Fruit fly (Drosophila melanogaster) whole organism, embryonic: Measurements from ENCODE around the gene CG14598.

Source experiments
- Abd-B ChIP-seq: fragments of 200-800 bp; sonication (Bioruptor generic); optimal IDR thresholded peaks from 2 replicates; lab custom pipeline; 2018; ENCODE audit warnings: missing biosample characterization, mild to moderate bottlenecking, missing genetic modification characterization, moderate library complexity
- B-H1 ChIP-seq: fragments of 200-800 bp; sonication (Bioruptor generic); IDR thresholded peaks from 3 replicates; pipeline ENCODE4 v1.3.6; 2022; ENCODE audit warnings: missing biosample characterization, missing genetic modification characterization
- Bdp1 ChIP-seq: fragments of 200-800 bp; sonication (Bioruptor generic); optimal IDR thresholded peaks from 3 replicates; lab custom pipeline; 2016; ENCODE audit warnings: missing biosample characterization, missing genetic modification characterization
- Blimp-1 ChIP-seq: fragments of 200-800 bp; sonication (Bioruptor generic); optimal IDR thresholded peaks from 3 replicates; lab custom pipeline; 2018; ENCODE audit warnings: missing biosample characterization, missing genetic modification characterization, mild to moderate bottlenecking, moderate library complexity, missing genetic modification reagents
- BtbVII ChIP-seq: fragments of 200-800 bp; sonication (Bioruptor generic); optimal IDR thresholded peaks from 3 replicates; lab custom pipeline; 2017; ENCODE audit warnings: missing biosample characterization, mild to moderate bottlenecking, missing genetic modification characterization
- Bteb2 ChIP-seq: fragments of 200-800 bp; sonication (Bioruptor generic); optimal IDR thresholded peaks from 2 replicates; lab custom pipeline; 2016; ENCODE audit warnings: missing biosample characterization, missing genetic modification characterization
- CG10959 ChIP-seq: fragments of 200-800 bp; sonication (Bioruptor generic); IDR thresholded peaks from 2 replicates; pipeline ENCODE4 v1.3.6; 2022; ENCODE audit warnings: missing biosample characterization, missing genetic modification characterization
- CG13775 ChIP-seq: fragments of 200-800 bp; sonication (Bioruptor generic); optimal IDR thresholded peaks from 3 replicates; lab custom pipeline; 2017; ENCODE audit warnings: missing biosample characterization, mild to moderate bottlenecking, missing genetic modification characterization
- CG15073 ChIP-seq: fragments of 200-800 bp; sonication (Bioruptor generic); optimal IDR thresholded peaks from 2 replicates; lab custom pipeline; 2016; ENCODE audit warnings: missing biosample characterization, missing genetic modification characterization
- CG17328 ChIP-seq: fragments of 200-800 bp; sonication (Bioruptor generic); IDR thresholded peaks from 2 replicates; pipeline ENCODE4 v1.3.6; 2022; ENCODE audit warnings: missing biosample characterization, missing genetic modification characterization
- CG17361 ChIP-seq: fragments of 200-800 bp; sonication (Bioruptor generic); IDR thresholded peaks from 3 replicates; pipeline ENCODE4 v1.3.6; 2022; ENCODE audit warnings: missing biosample characterization, missing genetic modification characterization
- CG18476 ChIP-seq: fragments of 200-800 bp; sonication (Bioruptor generic); optimal IDR thresholded peaks from 2 replicates; lab custom pipeline; 2016; ENCODE audit warnings: missing biosample characterization, mild to moderate bottlenecking, missing genetic modification characterization
- CG2199 ChIP-seq: fragments of 200-800 bp; sonication (Bioruptor generic); IDR thresholded peaks from 3 replicates; pipeline ENCODE4 v1.3.6; 2022; ENCODE audit warnings: missing biosample characterization, missing genetic modification characterization
- CG32767 ChIP-seq: fragments of 200-800 bp; sonication (Bioruptor generic); IDR thresholded peaks from 2 replicates; pipeline ENCODE4 v1.3.6; 2022; ENCODE audit warnings: missing biosample characterization, missing genetic modification characterization
- CG32772 ChIP-seq: fragments of 200-800 bp; sonication (Bioruptor generic); IDR thresholded peaks from 2 replicates; pipeline ENCODE4 v1.3.6; 2022; ENCODE audit warnings: missing biosample characterization, missing genetic modification characterization
- CG4360 ChIP-seq: fragments of 200-800 bp; sonication (Bioruptor generic); IDR thresholded peaks from 2 replicates; pipeline ENCODE4 v1.3.6; 2022; ENCODE audit warnings: missing biosample characterization, missing genetic modification characterization
- CG6175 ChIP-seq: fragments of 200-800 bp; sonication (Bioruptor generic); IDR thresholded peaks from 3 replicates; pipeline ENCODE4 v1.3.6; 2022; ENCODE audit warnings: missing biosample characterization, missing genetic modification characterization
- CG9817 ChIP-seq: fragments of 200-800 bp; sonication (Bioruptor generic); optimal IDR thresholded peaks from 2 replicates; lab custom pipeline; 2018; ENCODE audit warnings: missing biosample characterization, mild to moderate bottlenecking, missing genetic modification characterization, moderate library complexity
- CrebB ChIP-seq: fragments of 200-800 bp; sonication (Bioruptor generic); optimal IDR thresholded peaks from 3 replicates; lab custom pipeline; 2018; ENCODE audit warnings: missing biosample characterization, mild to moderate bottlenecking, missing genetic modification characterization
- D19B ChIP-seq: fragments of 200-800 bp; sonication (Bioruptor generic); optimal IDR thresholded peaks from 2 replicates; lab custom pipeline; 2017; ENCODE audit warnings: missing biosample characterization, mild to moderate bottlenecking, missing genetic modification characterization
- Dip3 ChIP-seq: fragments of 200-800 bp; sonication (Bioruptor generic); optimal IDR thresholded peaks from 3 replicates; lab custom pipeline; 2016; ENCODE audit warnings: missing biosample characterization, missing genetic modification characterization
- Ets97D ChIP-seq: fragments of 200-800 bp; sonication (Bioruptor generic); optimal IDR thresholded peaks from 3 replicates; lab custom pipeline; 2016; ENCODE audit warnings: missing biosample characterization, missing genetic modification characterization
- HLH4C ChIP-seq: fragments of 200-800 bp; sonication (Bioruptor generic); IDR thresholded peaks from 3 replicates; pipeline ENCODE4 v1.3.6; 2022; ENCODE audit warnings: missing biosample characterization, missing genetic modification characterization; ENCODE audit not compliant: partially characterized antibody
- Hey ChIP-seq: fragments of 200-800 bp; sonication (Bioruptor generic); optimal IDR thresholded peaks from 3 replicates; lab custom pipeline; 2018; ENCODE audit warnings: missing biosample characterization, mild to moderate bottlenecking, missing genetic modification characterization
- Hr51 ChIP-seq, 2 experiments: fragments of 200-800 bp; sonication (Bioruptor generic); optimal IDR thresholded peaks; 2 replicates in 1 of 2; 3 replicates in 1 of 2; lab custom pipeline; 2016 to 2018; ENCODE audit warnings: missing biosample characterization in 2 of 2, missing genetic modification characterization in 2 of 2, mild to moderate bottlenecking in 1 of 2, moderate library complexity in 1 of 2
- MTF-1 ChIP-seq: fragments of 200-800 bp; sonication (Bioruptor generic); optimal IDR thresholded peaks from 2 replicates; lab custom pipeline; 2018; ENCODE audit warnings: missing biosample characterization, mild to moderate bottlenecking, missing genetic modification characterization, borderline replicate concordance
- NC2β ChIP-seq: fragments of 200-800 bp; sonication (Bioruptor generic); optimal IDR thresholded peaks from 2 replicates; lab custom pipeline; 2016; ENCODE audit warnings: missing biosample characterization, missing genetic modification characterization
- Nf-YC ChIP-seq: fragments of 200-800 bp; optimal IDR thresholded peaks from 3 replicates; lab custom pipeline; 2019; ENCODE audit warnings: missing biosample characterization, mild to moderate bottlenecking, missing genetic modification characterization, moderate library complexity
- Tbp ChIP-seq: fragments of >200 bp; optimal IDR thresholded peaks from 2 replicates; lab custom pipeline; 2018; ENCODE audit warnings: missing biosample characterization, missing genetic modification characterization
- amos ChIP-seq: fragments of 200-800 bp; sonication (Bioruptor generic); IDR thresholded peaks from 2 replicates; pipeline ENCODE4 v1.3.6; 2022; ENCODE audit warnings: missing biosample characterization, missing genetic modification characterization; ENCODE audit not compliant: partially characterized antibody
- az2 ChIP-seq: fragments of 200-800 bp; sonication (Bioruptor generic); optimal IDR thresholded peaks from 3 replicates; lab custom pipeline; 2016; ENCODE audit warnings: missing biosample characterization, missing genetic modification characterization
- bigmax ChIP-seq: fragments of 200-800 bp; sonication (Bioruptor generic); optimal IDR thresholded peaks from 2 replicates; lab custom pipeline; 2018; ENCODE audit warnings: missing biosample characterization, mild to moderate bottlenecking, missing genetic modification characterization
- crp ChIP-seq, 2 experiments: fragments of 200-800 bp; sonication (Bioruptor generic); optimal IDR thresholded peaks; 2 replicates in 1 of 2; 3 replicates in 1 of 2; lab custom pipeline; 2017; ENCODE audit warnings: missing biosample characterization in 2 of 2, missing genetic modification characterization in 2 of 2, mild to moderate bottlenecking in 1 of 2, moderate library complexity in 1 of 2
- da ChIP-seq: fragments of 200-800 bp; sonication (Bioruptor generic); optimal IDR thresholded peaks from 2 replicates; lab custom pipeline; 2016; ENCODE audit warnings: missing biosample characterization, missing genetic modification characterization
- dmrt99B ChIP-seq: fragments of 200-800 bp; sonication (Bioruptor generic); optimal IDR thresholded peaks from 2 replicates; lab custom pipeline; 2018; ENCODE audit warnings: missing biosample characterization, mild to moderate bottlenecking, missing genetic modification characterization, moderate library complexity
- dpn ChIP-seq, 2 experiments: fragments of 200-800 bp; sonication (Bioruptor generic); optimal IDR thresholded peaks; 3 replicates each; lab custom pipeline; 2016; ENCODE audit warnings: missing biosample characterization in 2 of 2, missing genetic modification characterization in 2 of 2
- dysf ChIP-seq: fragments of 200-800 bp; sonication (Bioruptor generic); IDR thresholded peaks from 3 replicates; pipeline ENCODE4 v1.3.6; 2022; ENCODE audit warnings: missing biosample characterization, missing genetic modification characterization
- en ChIP-seq: fragments of 200-800 bp; sonication (Bioruptor generic); optimal IDR thresholded peaks from 2 replicates; lab custom pipeline; 2016; ENCODE audit warnings: missing biosample characterization, missing genetic modification characterization
- grau ChIP-seq: fragments of 200-800 bp; optimal IDR thresholded peaks from 3 replicates; lab custom pipeline; 2019; ENCODE audit warnings: missing biosample characterization, mild to moderate bottlenecking, missing genetic modification characterization, moderate library complexity
- hb ChIP-seq: fragments of 200-800 bp; sonication (Bioruptor generic); IDR thresholded peaks from 3 replicates; pipeline ENCODE4 v1.3.6; 2022; ENCODE audit warnings: missing biosample characterization, missing genetic modification characterization; ENCODE audit not compliant: partially characterized antibody
- luna ChIP-seq: fragments of 200-800 bp; sonication (Bioruptor generic); optimal IDR thresholded peaks from 2 replicates; lab custom pipeline; 2016; ENCODE audit warnings: missing biosample characterization, missing genetic modification characterization
- mam ChIP-seq: fragments of 200-800 bp; sonication (Bioruptor generic); optimal IDR thresholded peaks from 3 replicates; lab custom pipeline; 2016; ENCODE audit warnings: missing biosample characterization, missing genetic modification characterization
- nmo ChIP-seq: fragments of 200-800 bp; sonication (Bioruptor generic); optimal IDR thresholded peaks from 2 replicates; lab custom pipeline; 2018; ENCODE audit warnings: missing biosample characterization, mild to moderate bottlenecking, missing genetic modification characterization, moderate library complexity
- p53 ChIP-seq: fragments of 200-800 bp; sonication (Bioruptor generic); optimal IDR thresholded peaks from 2 replicates; lab custom pipeline; 2016; ENCODE audit warnings: missing biosample characterization, missing genetic modification characterization
- pb ChIP-seq: fragments of 200-800 bp; sonication (Bioruptor generic); optimal IDR thresholded peaks from 3 replicates; lab custom pipeline; 2016; ENCODE audit warnings: missing biosample characterization, missing genetic modification characterization
- pita ChIP-seq: fragments of 200-800 bp; sonication (Bioruptor generic); optimal IDR thresholded peaks from 2 replicates; lab custom pipeline; 2017; ENCODE audit warnings: missing biosample characterization, mild to moderate bottlenecking, missing genetic modification characterization
- sens-2 ChIP-seq: fragments of 200-800 bp; sonication (Bioruptor generic); IDR thresholded peaks from 2 replicates; pipeline ENCODE4 v1.3.6; 2022; ENCODE audit warnings: missing biosample characterization, missing genetic modification characterization
- tup ChIP-seq: fragments of 200-800 bp; sonication (Bioruptor generic); optimal IDR thresholded peaks from 2 replicates; lab custom pipeline; 2016; ENCODE audit warnings: missing biosample characterization, mild to moderate bottlenecking, missing genetic modification characterization, moderate library complexity
- vnd ChIP-seq: fragments of 200-800 bp; sonication (Bioruptor generic); IDR thresholded peaks from 3 replicates; pipeline ENCODE4 v1.3.6; 2022; ENCODE audit warnings: missing biosample characterization, missing genetic modification characterization; ENCODE audit not compliant: partially characterized antibody
- wor ChIP-seq: fragments of 200-800 bp; sonication (Bioruptor generic); IDR thresholded peaks from 2 replicates; pipeline ENCODE4 v1.3.6; 2022; ENCODE audit warnings: missing biosample characterization, missing genetic modification characterization

The CG14598 gene

DNA sequence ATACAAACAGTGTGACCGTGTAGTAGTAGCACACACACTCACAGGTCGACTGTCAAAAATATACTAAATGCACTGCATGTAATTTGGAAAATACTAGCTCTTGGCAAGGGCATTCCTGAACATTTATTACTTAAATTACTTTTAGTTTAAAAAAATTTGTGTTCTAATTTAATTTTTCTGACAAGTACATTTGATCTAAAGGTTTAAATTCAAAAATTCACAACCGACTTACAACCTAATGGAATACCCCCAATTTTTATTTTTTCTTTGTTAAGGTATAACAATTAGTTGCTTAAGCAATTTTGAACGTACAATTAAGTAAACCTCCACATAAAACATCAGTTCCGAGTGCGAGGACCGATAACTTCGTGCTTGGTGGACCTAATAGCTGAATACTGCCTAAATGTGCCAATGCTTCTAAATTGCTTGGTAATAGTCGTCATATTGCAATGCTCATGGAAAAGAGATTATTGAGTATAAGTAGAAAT lies 34.3 kb downstream of the CG14598 start, which contains the start of gene CG1142 (continued):
- TF ChIP-seq Bdp1 (peak; percentile 92), en (GFP tag; lab: Kevin White, UChicago) (peak; percentile 96), CG2199 (GFP tag; lab: Robert Waterston, UW) (peak; percentile 98), HLH4C (no peak), tup (GFP tag; lab: Kevin White, UChicago) (peak; percentile 92), az2 (peak; percentile 98), Blimp-1 (GFP tag; lab: Kevin White, UChicago) (peak; percentile 97), MTF-1 (GFP tag; lab: Kevin White, UChicago) (peak; percentile 98), Hr51 (GFP tag; optimal IDR thresholded peaks at IDR 0.05; lab: Kevin White, UChicago) (peak; percentile 96 to 99), dmrt99B (tag; lab: Kevin White, UChicago) (peak; percentile 98), Tbp (no peak), Hey (peak; percentile 87), hb (GFP tag; lab: Robert Waterston, UW) (no peak), p53 (GFP tag; lab: Kevin White, UChicago) (peak; percentile 79), CG17361 (peak; percentile 100), pita (GFP tag; lab: Kevin White, UChicago) (no peak), amos (GFP tag; lab: Robert Waterston, UW) (peak; percentile 14; the same call in 1 of the 2 replicates), B-H1 (GFP tag; lab: Robert Waterston, UW) (peak; percentile 98), grau (tag; lab: Kevin White, UChicago) (peak; percentile 98), CG9817 (tag; lab: Kevin White, UChicago) (peak; percentile 99), luna (GFP tag; lab: Kevin White, UChicago) (peak; percentile 56), pb (peak; percentile 92), CG32772 (GFP tag; lab: Robert Waterston, UW) (peak; percentile 97), Abd-B (peak; percentile 98), CG10959 (peak; percentile 98), vnd (no peak), D19B (GFP tag; lab: Kevin White, UChicago) (peak; percentile 94), mam (GFP tag; lab: Kevin White, UChicago) (peak; percentile 93), Nf-YC (tag; lab: Kevin White, UChicago) (peak; percentile 90), CG17328 (GFP tag; lab: Robert Waterston, UW) (peak; percentile 100), Ets97D (GFP tag; lab: Kevin White, UChicago) (peak; percentile 89), CrebB (tag; lab: Kevin White, UChicago) (peak; percentile 98), wor (GFP tag; lab: Robert Waterston, UW) (peak; percentile 96), da (GFP tag; lab: Kevin White, UChicago) (peak; percentile 96), CG18476 (GFP tag; lab: Kevin White, UChicago) (peak; percentile 96), CG32767 (GFP tag; lab: Robert Waterston, UW) (peak; percentile 98), bigmax (GFP tag; lab: Kevin White, UChicago) (peak; percentile 67), Dip3 (GFP tag; lab: Kevin White, UChicago) (peak; percentile 96), BtbVII (GFP tag; lab: Kevin White, UChicago) (peak; percentile 97), dpn (GFP tag; optimal IDR thresholded peaks at IDR 0.05; lab: Kevin White, UChicago) (peak; percentile 94 to 98), CG13775 (GFP tag; lab: Kevin White, UChicago) (peak; percentile 98), NC2β (GFP tag; lab: Kevin White, UChicago) (peak; percentile 96), CG15073 (GFP tag; lab: Kevin White, UChicago) (peak; percentile 85), nmo (GFP tag; lab: Kevin White, UChicago) (peak; percentile 99), CG4360 (GFP tag; lab: Robert Waterston, UW) (peak; percentile 88), Bteb2 (GFP tag; lab: Kevin White, UChicago) (peak; percentile 98), CG6175 (peak; percentile 92), sens-2 (peak; percentile 99), crp (GFP tag; optimal IDR thresholded peaks at IDR 0.05; lab: Kevin White, UChicago) (peak in 1 of 2 experiments; percentile 71), dysf (GFP tag; lab: Robert Waterston, UW) (peak; percentile 98)
